Fruit fly (Drosophila melanogaster) whole organism, embryonic: ENCODE data around the gene UQCR-Q.

Experiments
- CG6683 ChIP-seq: fragments of 200-800 bp; sonication (Bioruptor generic); optimal IDR thresholded peaks from 2 replicates; lab custom pipeline; 2017; ENCODE audit warnings: missing biosample characterization, mild to moderate bottlenecking, missing genetic modification characterization, missing genetic modification reagents
- CG8924 ChIP-seq: fragments of 200-800 bp; optimal IDR thresholded peaks from 3 replicates; lab custom pipeline; 2019; ENCODE audit warnings: missing biosample characterization, mild to moderate bottlenecking, missing genetic modification characterization, moderate library complexity
- abd-A ChIP-seq: fragments of 200-800 bp; sonication (Bioruptor generic); optimal IDR thresholded peaks from 3 replicates; lab custom pipeline; 2019; ENCODE audit warnings: missing biosample characterization, mild to moderate bottlenecking, missing genetic modification characterization, moderate library complexity

DNA sequence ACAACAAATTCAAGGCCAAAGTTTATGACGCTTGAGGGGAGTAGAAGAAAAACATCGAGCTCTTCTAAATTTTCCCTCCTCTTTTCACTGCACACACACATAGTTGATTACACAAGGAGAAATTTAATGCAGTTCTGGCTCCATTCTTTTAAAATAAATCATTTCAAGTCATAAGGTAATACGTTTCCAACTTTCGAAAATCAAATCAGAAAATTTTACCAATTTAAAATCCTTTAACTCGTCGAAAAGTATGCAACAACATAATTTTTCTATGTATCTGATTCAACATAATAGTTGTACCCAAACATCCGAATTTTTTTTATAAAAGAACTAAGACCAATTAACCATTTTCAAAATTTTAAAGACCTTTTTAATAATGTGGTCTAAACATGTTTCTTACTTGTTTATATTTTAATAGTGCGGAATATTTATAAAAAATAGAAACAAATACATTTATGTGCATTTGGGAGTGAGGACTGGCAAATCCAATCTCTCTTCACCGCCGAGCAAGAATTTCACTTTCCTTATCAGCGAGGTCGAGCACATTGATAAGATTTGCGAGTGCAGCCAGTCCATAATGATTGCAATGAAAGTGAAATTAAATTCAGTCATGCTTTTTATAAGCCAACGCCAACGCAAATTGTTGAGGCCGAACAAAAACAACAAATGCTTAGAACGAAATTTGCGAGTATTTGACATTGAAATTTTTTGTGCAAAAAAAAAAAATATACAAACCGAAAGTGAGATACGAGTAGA lies 31.6 kb downstream of the UQCR-Q start:
- no peak for TF ChIP-seq abd-A (tag; lab: Kevin White, UChicago)
- no peak for TF ChIP-seq CG8924 (tag; lab: Kevin White, UChicago)
- TF ChIP-seq CG6683 (GFP tag; lab: Kevin White, UChicago) = no peak
